Fruit fly (Drosophila melanogaster) whole organism, embryonic: ENCODE measurements around the gene CG31468.

Experiments used
- Awh ChIP-seq: fragments of 200-800 bp; sonication (Bioruptor generic); IDR thresholded peaks from 2 replicates; pipeline ENCODE4, ENCODE4 v1.3.6; 2022; ENCODE audit warnings: missing biosample characterization, missing genetic modification characterization
- BEAF-32 ChIP-seq: fragments of 200-800 bp; sonication (Bioruptor generic); optimal IDR thresholded peaks from 3 replicates; lab custom pipeline; 2017; ENCODE audit warnings: missing biosample characterization, missing genetic modification characterization, mild to moderate bottlenecking, moderate library complexity, missing genetic modification reagents
- CG10654 ChIP-seq: fragments of 200-800 bp; sonication (Bioruptor generic); optimal IDR thresholded peaks from 2 replicates; lab custom pipeline; 2016; ENCODE audit warnings: missing biosample characterization, missing genetic modification characterization
- CG12299 ChIP-seq: fragments of 200-800 bp; sonication (Bioruptor generic); optimal IDR thresholded peaks from 2 replicates; lab custom pipeline; 2018; ENCODE audit warnings: missing biosample characterization, mild to moderate bottlenecking, missing genetic modification characterization
- CG13296 ChIP-seq: fragments of 200-800 bp; sonication (Bioruptor generic); optimal IDR thresholded peaks from 3 replicates; lab custom pipeline; 2018; ENCODE audit warnings: missing biosample characterization, mild to moderate bottlenecking, missing genetic modification characterization
- CG13424 ChIP-seq: fragments of 200-800 bp; sonication (Bioruptor generic); optimal IDR thresholded peaks from 2 replicates; lab custom pipeline; 2019; ENCODE audit warnings: missing biosample characterization, mild to moderate bottlenecking, missing genetic modification characterization, moderate library complexity
- CG14710 ChIP-seq: fragments of 200-800 bp; sonication (Bioruptor generic); optimal IDR thresholded peaks from 3 replicates; lab custom pipeline; 2019; ENCODE audit warnings: missing biosample characterization, mild to moderate bottlenecking, missing genetic modification characterization, moderate library complexity
- CG14965 ChIP-seq: fragments of 200-800 bp; sonication (Bioruptor generic); optimal IDR thresholded peaks from 2 replicates; lab custom pipeline; 2016; ENCODE audit warnings: missing biosample characterization, missing genetic modification characterization, borderline replicate concordance
- CG17612 ChIP-seq: fragments of 200-800 bp; sonication (Bioruptor generic); IDR thresholded peaks from 2 replicates; pipeline ENCODE4 v1.3.6; 2022; ENCODE audit warnings: missing biosample characterization, missing genetic modification characterization
- CG2199 ChIP-seq: fragments of 200-800 bp; sonication (Bioruptor generic); IDR thresholded peaks from 3 replicates; pipeline ENCODE4 v1.3.6; 2022; ENCODE audit warnings: missing biosample characterization, missing genetic modification characterization
- CG2678 ChIP-seq: fragments of 200-800 bp; sonication (Bioruptor generic); optimal IDR thresholded peaks from 3 replicates; lab custom pipeline; 2019; ENCODE audit warnings: missing biosample characterization, mild to moderate bottlenecking, missing genetic modification characterization, moderate library complexity
- CG31224 ChIP-seq: fragments of 200-800 bp; sonication (Bioruptor generic); IDR thresholded peaks from 2 replicates; pipeline ENCODE4 v1.3.6; 2022; ENCODE audit warnings: missing biosample characterization, missing genetic modification characterization
- CG4424 ChIP-seq: fragments of 200-800 bp; sonication (Bioruptor generic); optimal IDR thresholded peaks from 3 replicates; lab custom pipeline; 2016; ENCODE audit warnings: missing biosample characterization, missing genetic modification characterization
- CG5180 ChIP-seq: fragments of 200-800 bp; sonication (Bioruptor generic); optimal IDR thresholded peaks from 3 replicates; lab custom pipeline; 2017; ENCODE audit warnings: missing biosample characterization, missing genetic modification characterization, mild to moderate bottlenecking, moderate library complexity, missing genetic modification reagents
- CG7372 ChIP-seq: fragments of 200-800 bp; sonication (Bioruptor generic); IDR thresholded peaks from 2 replicates; pipeline ENCODE4 v1.3.6; 2022; ENCODE audit warnings: missing biosample characterization, missing genetic modification characterization
- CHES-1-like ChIP-seq: fragments of 200-800 bp; sonication (Bioruptor generic); optimal IDR thresholded peaks from 2 replicates; lab custom pipeline; 2016; ENCODE audit warnings: missing biosample characterization, missing genetic modification characterization
- CTCF ChIP-seq: fragments of 200-800 bp; sonication (Bioruptor generic); optimal IDR thresholded peaks from 2 replicates; lab custom pipeline; 2017; ENCODE audit warnings: missing biosample characterization, mild to moderate bottlenecking, missing genetic modification characterization, moderate library complexity
- Dp ChIP-seq: fragments of 200-800 bp; sonication (Bioruptor generic); optimal IDR thresholded peaks from 2 replicates; lab custom pipeline; 2018; ENCODE audit warnings: missing biosample characterization, mild to moderate bottlenecking, missing genetic modification characterization, moderate library complexity
- Fer3 ChIP-seq: fragments of 200-800 bp; sonication (Bioruptor generic); optimal IDR thresholded peaks from 2 replicates; lab custom pipeline; 2018; ENCODE audit warnings: missing biosample characterization, mild to moderate bottlenecking, missing genetic modification characterization, moderate library complexity
- GATAe ChIP-seq: fragments of 200-800 bp; sonication (Bioruptor generic); conservative IDR thresholded peaks from 2 replicates; pipeline ENCODE4 v1.3.6; 2022; ENCODE audit warnings: missing biosample characterization, missing genetic modification characterization
- H2.0 ChIP-seq: fragments of 200-800 bp; sonication (Bioruptor generic); IDR thresholded peaks from 2 replicates; pipeline ENCODE4 v1.3.6; 2022; ENCODE audit warnings: missing biosample characterization, missing genetic modification characterization
- HHEX ChIP-seq: fragments of 200-800 bp; sonication (Bioruptor generic); optimal IDR thresholded peaks from 3 replicates; lab custom pipeline; 2017; ENCODE audit warnings: missing biosample characterization, mild to moderate bottlenecking, missing genetic modification characterization, missing genetic modification reagents
- Hmr ChIP-seq: fragments of 200-800 bp; sonication (Bioruptor generic); optimal IDR thresholded peaks from 3 replicates; lab custom pipeline; 2017; ENCODE audit warnings: mild to moderate bottlenecking, missing biosample characterization, missing genetic modification reagents, missing genetic modification characterization
- Hr78 ChIP-seq, 2 experiments: fragments of 200-800 bp in 1 of 2; fragments of >200 bp in 1 of 2; sonication (Bioruptor generic) in 1 of 2; optimal IDR thresholded peaks; 2 replicates each; lab custom pipeline; 2017 to 2019; ENCODE audit warnings: missing biosample characterization in 2 of 2, missing genetic modification characterization in 2 of 2, mild to moderate bottlenecking in 1 of 2, moderate library complexity in 1 of 2
- Kr ChIP-seq: fragments of 200-800 bp; sonication (Bioruptor generic); optimal IDR thresholded peaks from 2 replicates; lab custom pipeline; 2017; ENCODE audit warnings: missing biosample characterization, mild to moderate bottlenecking, missing genetic modification characterization
- Lhr ChIP-seq: fragments of 200-800 bp; sonication (Bioruptor generic); optimal IDR thresholded peaks from 3 replicates; lab custom pipeline; 2017; ENCODE audit warnings: mild to moderate bottlenecking, missing biosample characterization, missing genetic modification reagents, missing genetic modification characterization
- Lim3 ChIP-seq: fragments of 200-800 bp; sonication (Bioruptor generic); IDR thresholded peaks from 2 replicates; pipeline ENCODE4 v1.3.6; 2022; ENCODE audit warnings: missing biosample characterization, missing genetic modification characterization
- MBD-R2 ChIP-seq: fragments of 200-800 bp; sonication (Bioruptor generic); IDR thresholded peaks from 2 replicates; pipeline ENCODE4 v1.3.6; 2022; ENCODE audit warnings: missing biosample characterization, missing genetic modification characterization
- Med ChIP-seq: fragments of 200-800 bp; sonication (Bioruptor generic); peaks from one replicate; lab custom pipeline; 2016; ENCODE audit warnings: missing biosample characterization, missing genetic modification characterization, mild to moderate bottlenecking, inconsistent platforms, moderate library complexity
- Myb ChIP-seq: fragments of 200-800 bp; sonication (Bioruptor generic); optimal IDR thresholded peaks from 2 replicates; lab custom pipeline; 2016; ENCODE audit warnings: missing biosample characterization, missing genetic modification characterization
- Ptx1 ChIP-seq: fragments of 200-800 bp; sonication (Bioruptor generic); IDR thresholded peaks from 2 replicates; pipeline ENCODE4 v1.3.6; 2022; ENCODE audit warnings: missing biosample characterization, missing genetic modification characterization
- Side ChIP-seq: fragments of 200-800 bp; sonication (Bioruptor generic); optimal IDR thresholded peaks from 2 replicates; lab custom pipeline; 2016; ENCODE audit warnings: missing biosample characterization, missing genetic modification characterization
- ab ChIP-seq: fragments of 200-800 bp; sonication (Bioruptor generic); optimal IDR thresholded peaks from 2 replicates; lab custom pipeline; 2016; ENCODE audit warnings: missing biosample characterization, missing genetic modification characterization
- abd-A ChIP-seq: fragments of 200-800 bp; sonication (Bioruptor generic); optimal IDR thresholded peaks from 3 replicates; lab custom pipeline; 2019; ENCODE audit warnings: missing biosample characterization, mild to moderate bottlenecking, missing genetic modification characterization, moderate library complexity
- ac ChIP-seq: fragments of 200-800 bp; sonication (Bioruptor generic); optimal IDR thresholded peaks from 3 replicates; lab custom pipeline; 2017; ENCODE audit warnings: missing biosample characterization, mild to moderate bottlenecking, missing genetic modification characterization
- ara ChIP-seq: fragments of 200-800 bp; sonication (Bioruptor generic); IDR thresholded peaks from 2 replicates; pipeline ENCODE4 v1.3.6; 2022; ENCODE audit warnings: missing biosample characterization, missing genetic modification characterization
- bowl ChIP-seq: fragments of 200-800 bp; sonication (Bioruptor generic); IDR thresholded peaks from 2 replicates; pipeline ENCODE4 v1.3.6; 2022; ENCODE audit warnings: missing biosample characterization, missing genetic modification characterization
- chn ChIP-seq: fragments of 200-800 bp; sonication (Bioruptor generic); optimal IDR thresholded peaks from 2 replicates; lab custom pipeline; 2016; ENCODE audit warnings: missing biosample characterization, missing genetic modification characterization
- cwo ChIP-seq: fragments of 200-800 bp; sonication (Bioruptor generic); optimal IDR thresholded peaks from 3 replicates; lab custom pipeline; 2017; ENCODE audit warnings: missing biosample characterization, missing genetic modification characterization, mild to moderate bottlenecking, moderate library complexity, missing genetic modification reagents
- dpn ChIP-seq, 2 experiments: fragments of 200-800 bp; sonication (Bioruptor generic); optimal IDR thresholded peaks; 3 replicates each; lab custom pipeline; 2016; ENCODE audit warnings: missing biosample characterization in 2 of 2, missing genetic modification characterization in 2 of 2
- lab ChIP-seq: fragments of 200-800 bp; sonication (Bioruptor generic); optimal IDR thresholded peaks from 3 replicates; lab custom pipeline; 2017; ENCODE audit warnings: missing biosample characterization, missing genetic modification characterization, mild to moderate bottlenecking, moderate library complexity, missing genetic modification reagents
- org-1 ChIP-seq: fragments of 200-800 bp; sonication (Bioruptor generic); optimal IDR thresholded peaks from 2 replicates; lab custom pipeline; 2017; ENCODE audit warnings: missing biosample characterization, missing genetic modification characterization
- otp ChIP-seq: fragments of 200-800 bp; sonication (Bioruptor generic); IDR thresholded peaks from 3 replicates; pipeline ENCODE4, ENCODE4 v1.3.6; 2022; ENCODE audit warnings: missing biosample characterization, missing genetic modification characterization
- p53 ChIP-seq: fragments of 200-800 bp; sonication (Bioruptor generic); optimal IDR thresholded peaks from 2 replicates; lab custom pipeline; 2016; ENCODE audit warnings: missing biosample characterization, missing genetic modification characterization
- psq ChIP-seq: fragments of 200-800 bp; sonication (Bioruptor generic); optimal IDR thresholded peaks from 2 replicates; lab custom pipeline; 2017; ENCODE audit warnings: missing biosample characterization, missing genetic modification characterization
- sob ChIP-seq: fragments of 200-800 bp; sonication (Bioruptor generic); IDR thresholded peaks from 2 replicates; pipeline ENCODE4 v1.3.6; 2022; ENCODE audit warnings: missing biosample characterization, missing genetic modification characterization
- unpg ChIP-seq: fragments of 200-800 bp; sonication (Bioruptor generic); optimal IDR thresholded peaks from 3 replicates; lab custom pipeline; 2018; ENCODE audit warnings: missing biosample characterization, mild to moderate bottlenecking, missing genetic modification characterization, moderate library complexity
- usp ChIP-seq: fragments of >200 bp; optimal IDR thresholded peaks from 2 replicates; lab custom pipeline; 2017; ENCODE audit warnings: missing biosample characterization, missing genetic modification characterization
- zen ChIP-seq: fragments of 200-800 bp; sonication (Bioruptor generic); optimal IDR thresholded peaks from 3 replicates; lab custom pipeline; 2018; ENCODE audit warnings: missing biosample characterization, mild to moderate bottlenecking, missing genetic modification characterization, moderate library complexity

Gene CG31468

dm6 chr3R:23722680-23723372 lies 22.7 kb upstream of the CG31468 start, which contains the start of gene CG10365 (continued):
- TF ChIP-seq HHEX (peak; percentile 87), CG31224 (GFP tag; lab: Robert Waterston, UW) (no peak), Side (GFP tag; lab: Kevin White, UChicago) (no peak), Myb (GFP tag; lab: Kevin White, UChicago) (no peak), CTCF (GFP tag; lab: Kevin White, UChicago) (no peak), GATAe (GFP tag; lab: Robert Waterston, UW) (peak; percentile 30; the same call in 1 of the 2 replicates), bowl (peak; percentile 67; the same call in 1 of the 2 replicates), ab (GFP tag; lab: Kevin White, UChicago) (no peak), psq (peak; percentile 52), CG4424 (GFP tag; lab: Kevin White, UChicago) (peak; percentile 82), CG12299 (tag; lab: Kevin White, UChicago) (peak; percentile 77), otp (GFP tag; lab: Robert Waterston, UW) (0 out of 3 replicates have a peak, but pooled peaks have one; percentile 19), Awh (GFP tag; lab: Robert Waterston, UW) (peak; percentile 61; the same call in 1 of the 2 replicates), abd-A (tag; lab: Kevin White, UChicago) (peak; percentile 68), cwo (peak; percentile 90), unpg (GFP tag; lab: Kevin White, UChicago) (peak; percentile 93), Ptx1 (GFP tag; lab: Robert Waterston, UW) (peak; percentile 92), org-1 (GFP tag; lab: Kevin White, UChicago) (peak; percentile 72), ara (GFP tag; lab: Robert Waterston, UW) (no peak), sob (GFP tag; lab: Robert Waterston, UW) (peak; percentile 80), p53 (GFP tag; lab: Kevin White, UChicago) (no peak), chn (GFP tag; lab: Kevin White, UChicago) (no peak), CG10654 (GFP tag; lab: Kevin White, UChicago) (peak; percentile 73), H2.0 (GFP tag; lab: Robert Waterston, UW) (peak; percentile 82), Hr78 (GFP tag; optimal IDR thresholded peaks at IDR 0.05; lab: Kevin White, UChicago) (peak in 1 of 2 experiments; percentile 33), CG7372 (GFP tag; lab: Robert Waterston, UW) (peak; percentile 56; the same call in 1 of the 2 replicates), CG17612 (peak; percentile 72)

dm6 chr3R:23721936-23722335 lies 21.8 kb upstream of the CG31468 start:
- no peak for TF ChIP-seq usp (GFP tag; lab: Kevin White, UChicago)
- peak in 1 of 2 experiments; percentile 57 for TF ChIP-seq dpn (GFP tag; optimal IDR thresholded peaks at IDR 0.05; lab: Kevin White, UChicago)
- no peak for TF ChIP-seq MBD-R2 (GFP tag; lab: Robert Waterston, UW)
- TF ChIP-seq Fer3 (tag; lab: Kevin White, UChicago), result peak; percentile 27
- peak; percentile 19 for TF ChIP-seq CG13296 (GFP tag; lab: Kevin White, UChicago)
- no peak for TF ChIP-seq Kr (GFP tag; lab: Kevin White, UChicago)
- TF ChIP-seq abd-A (tag; lab: Kevin White, UChicago), result peak; percentile 63
- peak; percentile 46; the same call in 1 of the 2 replicates for TF ChIP-seq Ptx1 (GFP tag; lab: Robert Waterston, UW)
- TF ChIP-seq CG5180 (GFP tag; lab: Kevin White, UChicago), result no peak
- TF ChIP-seq Hmr, result peak; percentile 76
- peak; percentile 2 for TF ChIP-seq BEAF-32 (GFP tag; lab: Kevin White, UChicago)
- TF ChIP-seq CG2678 (tag; lab: Kevin White, UChicago), result peak; percentile 42
- TF ChIP-seq Dp (GFP tag; lab: Kevin White, UChicago), result peak; percentile 95
- peak; percentile 14 for TF ChIP-seq CG14710 (tag; lab: Kevin White, UChicago)
- TF ChIP-seq Med (GFP tag; lab: Kevin White, UChicago), result peak; percentile 75
- TF ChIP-seq CG13424 (tag; lab: Kevin White, UChicago), result peak; percentile 33
- TF ChIP-seq CHES-1-like, result no peak
- TF ChIP-seq lab (GFP tag; lab: Kevin White, UChicago), result peak; percentile 10
- no peak for TF ChIP-seq ac (GFP tag; lab: Kevin White, UChicago)
- TF ChIP-seq Lim3 (GFP tag; lab: Robert Waterston, UW), result no peak
- TF ChIP-seq CG14965 (GFP tag; lab: Kevin White, UChicago), result no peak
- TF ChIP-seq CG2199 (GFP tag; lab: Robert Waterston, UW), result peak; percentile 93
- peak; percentile 64 for TF ChIP-seq zen
- TF ChIP-seq Lhr (GFP tag; lab: Kevin White, UChicago), result peak; percentile 87
- no peak for TF ChIP-seq Hr78 (GFP tag; optimal IDR thresholded peaks at IDR 0.05; lab: Kevin White, UChicago)
